Worm (Caenorhabditis elegans): ENCODE data around the gene K05F1.6.
"Not testable (repeated sequence)": the region's sequence is repeated elsewhere in the genome, so short reads cannot be mapped to it uniquely, and the experiment has no call there.

Gene K05F1.6

ce11 chrII:5751353-5751752, 31.0 kb upstream of the K05F1.6 start:
- TF ChIP-seq aly-2 (tag; optimal IDR thresholded peaks at IDR 0.05), result no peak
- peak; percentile 39 for TF ChIP-seq pha-4 (tag; optimal IDR thresholded peaks at IDR 0.05)
- no peak for TF ChIP-seq ztf-4 (tag; optimal IDR thresholded peaks at IDR 0.05)
- peak; percentile 97 for TF ChIP-seq elt-2 (tag; optimal IDR thresholded peaks at IDR 0.05)
- TF ChIP-seq pqm-1 (tag; optimal IDR thresholded peaks at IDR 0.05), result peak; percentile 92
- TF ChIP-seq fkh-2 (tag; optimal IDR thresholded peaks at IDR 0.05), result no peak
- TF ChIP-seq ceh-28 (tag; optimal IDR thresholded peaks at IDR 0.05), result no peak
- no peak for TF ChIP-seq egl-27 (tag; optimal IDR thresholded peaks at IDR 0.05)

ce11 chrII:5754168-5754567, 28.2 kb upstream of the K05F1.6 start, which contains the start of gene F10C1.8:
Gene F10C1.8 (plus strand): TSS chrII:5754468.
- peak; percentile 31 for TF ChIP-seq elt-2 (tag; optimal IDR thresholded peaks at IDR 0.05)
- TF ChIP-seq unc-62 (GFP tag; optimal IDR thresholded peaks at IDR 0.05), result no peak
- TF ChIP-seq pha-4 (tag; optimal IDR thresholded peaks at IDR 0.05), result no peak

ce11 chrII:5757656-5758055, 24.7 kb upstream of the K05F1.6 start, which contains the start of the genes F10C1.3 and F10C1.23:
Gene F10C1.3 (minus strand): TSS chrII:5757756.
Gene F10C1.23 (plus strand): TSS chrII:5758040.
- not testable (repeated sequence) for TF ChIP-seq sea-2 (GFP tag; optimal IDR thresholded peaks at IDR 0.05); elt-3 (tag; optimal IDR thresholded peaks at IDR 0.05); nhr-28 (tag; optimal IDR thresholded peaks at IDR 0.05)

ce11 chrII:5765318-5765717, 17.0 kb upstream of the K05F1.6 start, which contains the start of gene ifb-1:
Gene ifb-1 (plus strand): TSS chrII:5765618.
- TF ChIP-seq elt-2 (tag; optimal IDR thresholded peaks at IDR 0.05), result no peak
- no peak for TF ChIP-seq zag-1 (tag; optimal IDR thresholded peaks at IDR 0.05)
- TF ChIP-seq nhr-12 (tag; optimal IDR thresholded peaks at IDR 0.05), result no peak
- no peak for TF ChIP-seq nhr-76 (tag; optimal IDR thresholded peaks at IDR 0.05)
- TF ChIP-seq ceh-9 (tag; optimal IDR thresholded peaks at IDR 0.05), result no peak
- TF ChIP-seq nhr-11 (tag; optimal IDR thresholded peaks at IDR 0.05), result no peak
- TF ChIP-seq nhr-28 (tag; optimal IDR thresholded peaks at IDR 0.05), result no peak

ce11 chrII:5768274-5768820, 14.0 kb upstream of the K05F1.6 start:
- TF ChIP-seq elt-3 (tag; optimal IDR thresholded peaks at IDR 0.05) (peak in 1 of 3 experiments; percentile 15), elt-1 (tag; optimal IDR thresholded peaks at IDR 0.05) (peak; percentile 91), snpc-4 (tag; optimal IDR thresholded peaks at IDR 0.05) (no peak), pha-4 (tag; optimal IDR thresholded peaks at IDR 0.05) (no peak), unc-39 (tag; optimal IDR thresholded peaks at IDR 0.05) (no peak), nhr-23 (tag; optimal IDR thresholded peaks at IDR 0.05) (peak; percentile 29)

- TF ChIP-seq nhr-12 (tag; optimal IDR thresholded peaks at IDR 0.05) (no peak), nfya-1 (tag; optimal IDR thresholded peaks at IDR 0.05; ENCODE audit: insufficient read depth) (peak; percentile 16), ztf-4 (tag; optimal IDR thresholded peaks at IDR 0.05) (no peak), elt-2 (tag; optimal IDR thresholded peaks at IDR 0.05) (peak; percentile 46), R02D3.7 (tag; optimal IDR thresholded peaks at IDR 0.05) (no peak), ceh-82 (tag; optimal IDR thresholded peaks at IDR 0.05) (no peak), hmg-11 (tag; optimal IDR thresholded peaks at IDR 0.05) (peak; percentile 85), nhr-43 (tag; optimal IDR thresholded peaks at IDR 0.05; ENCODE audit: poor library complexity, severe bottlenecking) (peak; percentile 23), ceh-9 (tag; optimal IDR thresholded peaks at IDR 0.05) (no peak), snpc-4 (tag; optimal IDR thresholded peaks at IDR 0.05) (peak; percentile 19), nhr-237 (tag; optimal IDR thresholded peaks at IDR 0.05) (no peak), elt-1 (tag; optimal IDR thresholded peaks at IDR 0.05) (no peak), pha-4 (tag; optimal IDR thresholded peaks at IDR 0.05) (peak; percentile 32), eor-1 (tag; optimal IDR thresholded peaks at IDR 0.05) (no peak), zag-1 (tag; optimal IDR thresholded peaks at IDR 0.05) (no peak), nhr-76 (tag; optimal IDR thresholded peaks at IDR 0.05) (no peak), elt-3 (tag; optimal IDR thresholded peaks at IDR 0.05) (peak in 1 of 3 experiments; percentile 1), lin-39 (tag; optimal IDR thresholded peaks at IDR 0.05) (peak; percentile 31), egl-27 (tag; optimal IDR thresholded peaks at IDR 0.05) (no peak)
Observed at ce11 chrII:5772547-5773142, 9.7 kb upstream of the K05F1.6 start.
